Fruit fly (Drosophila melanogaster): ENCODE data around the gene CG4658.

Gene CG4658

dm6 chr2L:9912570-9913260 is 44.2 kb upstream of the CG4658 start, which contains the start of the genes Etl1 and Srp54:
Gene Etl1, minus strand, starts transcription at chr2L:9912608.
Gene Srp54, plus strand, starts transcription at chr2L:9912911.
- no peak for TF ChIP-seq Smox (GFP tag; optimal IDR thresholded peaks at IDR 0.05)
- TF ChIP-seq Hr39 (GFP tag; optimal IDR thresholded peaks at IDR 0.05): no peak
- no peak for TF ChIP-seq CG1621 (tag; optimal IDR thresholded peaks at IDR 0.05)
- peak; percentile 17 for TF ChIP-seq Sox14 (GFP tag; optimal IDR thresholded peaks at IDR 0.05)
- TF ChIP-seq Eip78C (GFP tag): peak; percentile 52
- no peak for TF ChIP-seq Hr38 (GFP tag; optimal IDR thresholded peaks at IDR 0.05)
- TF ChIP-seq CG4318 (GFP tag; optimal IDR thresholded peaks at IDR 0.05): no peak
- peak; percentile 11 for TF ChIP-seq esn (GFP tag; optimal IDR thresholded peaks at IDR 0.05)
- no peak for TF ChIP-seq Eip75B (GFP tag; optimal IDR thresholded peaks at IDR 0.05)
- TF ChIP-seq lz (GFP tag; optimal IDR thresholded peaks at IDR 0.05): peak; percentile 3
- peak; percentile 5 for TF ChIP-seq CG3032 (tag; optimal IDR thresholded peaks at IDR 0.05)
- peak; percentile 22 for TF ChIP-seq CG3919 (GFP tag; optimal IDR thresholded peaks at IDR 0.05)

dm6 chr2L:9915011-9915850 is 41.7 kb upstream of the CG4658 start, which contains the start of gene yip2:
Gene yip2, plus strand, starts transcription at chr2L:9915253.
- peak; percentile 96 for TF ChIP-seq fd85E (GFP tag; optimal IDR thresholded peaks at IDR 0.05)
- peak; percentile 59 for TF ChIP-seq CG34406 (GFP tag; optimal IDR thresholded peaks at IDR 0.05)
- TF ChIP-seq Eip75B (GFP tag; optimal IDR thresholded peaks at IDR 0.05): peak; percentile 82
- TF ChIP-seq Hr4 (GFP tag; optimal IDR thresholded peaks at IDR 0.05): peak; percentile 84
- peak; percentile 77 for TF ChIP-seq achi (GFP tag; optimal IDR thresholded peaks at IDR 0.05)
- peak; percentile 88 for TF ChIP-seq Sox102F (GFP tag; optimal IDR thresholded peaks at IDR 0.05)
- TF ChIP-seq dac (GFP tag; optimal IDR thresholded peaks at IDR 0.05): peak; percentile 75
- TF ChIP-seq net (GFP tag; optimal IDR thresholded peaks at IDR 0.05): peak; percentile 98
- TF ChIP-seq CG4318 (GFP tag; optimal IDR thresholded peaks at IDR 0.05): no peak
- peak; percentile 92 for TF ChIP-seq CG3919 (GFP tag; optimal IDR thresholded peaks at IDR 0.05)
- TF ChIP-seq Lpt (GFP tag; optimal IDR thresholded peaks at IDR 0.05): peak; percentile 95
- peak; percentile 54 for TF ChIP-seq CG31627 (GFP tag; optimal IDR thresholded peaks at IDR 0.05)
- TF ChIP-seq vri (GFP tag; optimal IDR thresholded peaks at IDR 0.05): peak; percentile 82
- peak; percentile 100 for TF ChIP-seq CG9139 (GFP tag; optimal IDR thresholded peaks at IDR 0.05)
- TF ChIP-seq CG6808 (GFP tag; optimal IDR thresholded peaks at IDR 0.05): peak; percentile 99
- peak; percentile 99 for TF ChIP-seq CG16779 (tag; optimal IDR thresholded peaks at IDR 0.05)
- TF ChIP-seq Hr39 (GFP tag; optimal IDR thresholded peaks at IDR 0.05): peak; percentile 43
- TF ChIP-seq CG10669 (GFP tag; optimal IDR thresholded peaks at IDR 0.05): peak; percentile 98
- peak; percentile 97 for TF ChIP-seq CG8119 (GFP tag; IDR thresholded peaks at IDR 0.05)
- peak; percentile 93 for TF ChIP-seq Sox14 (GFP tag; optimal IDR thresholded peaks at IDR 0.05)
- peak; percentile 93 for TF ChIP-seq CG11762 (GFP tag; optimal IDR thresholded peaks at IDR 0.05; ENCODE audit: insufficient read depth)
- TF ChIP-seq topi (GFP tag; optimal IDR thresholded peaks at IDR 0.05): peak; percentile 82
- TF ChIP-seq CG6276 (GFP tag; optimal IDR thresholded peaks at IDR 0.05): peak; percentile 100
- peak; percentile 61 for TF ChIP-seq fkh (GFP tag; optimal IDR thresholded peaks at IDR 0.05)
- TF ChIP-seq Ets21C (GFP tag; optimal IDR thresholded peaks at IDR 0.05): peak; percentile 18
- peak; percentile 57 for TF ChIP-seq Smox (GFP tag; optimal IDR thresholded peaks at IDR 0.05)
- TF ChIP-seq CG3032 (tag; optimal IDR thresholded peaks at IDR 0.05): peak; percentile 85
- TF ChIP-seq Blimp-1 (GFP tag; optimal IDR thresholded peaks at IDR 0.05): peak; percentile 96
- TF ChIP-seq CG8632 (GFP tag; optimal IDR thresholded peaks at IDR 0.05): peak; percentile 81
- peak; percentile 57 for TF ChIP-seq cyc (GFP tag; optimal IDR thresholded peaks at IDR 0.05)
- peak; percentile 91 to 93 for TF ChIP-seq salr (GFP tag; optimal IDR thresholded peaks at IDR 0.05)
- peak; percentile 87 for TF ChIP-seq Ets96B (tag; optimal IDR thresholded peaks at IDR 0.05)
- peak; percentile 84 for TF ChIP-seq esn (GFP tag; optimal IDR thresholded peaks at IDR 0.05)
- TF ChIP-seq CG6792 (GFP tag; optimal IDR thresholded peaks at IDR 0.05): peak; percentile 61
- TF ChIP-seq CG6163 (GFP tag; IDR thresholded peaks at IDR 0.05): peak; percentile 76
- TF ChIP-seq CG8319 (GFP tag; optimal IDR thresholded peaks at IDR 0.05): peak; percentile 92
- TF ChIP-seq acj6 (GFP tag; optimal IDR thresholded peaks at IDR 0.05): peak; percentile 54
- peak; percentile 99 for TF ChIP-seq spab (GFP tag; optimal IDR thresholded peaks at IDR 0.05)
- peak; percentile 73 for TF ChIP-seq Gug (GFP tag; IDR thresholded peaks at IDR 0.05)
- peak; percentile 99 for TF ChIP-seq svp (GFP tag)
- TF ChIP-seq CG11902 (GFP tag; optimal IDR thresholded peaks at IDR 0.05): no peak
- peak; percentile 86 for TF ChIP-seq Eip78C (GFP tag)
